Worm (Caenorhabditis elegans): Measurements from ENCODE around the gene C49A9.1.

The C49A9.1 gene

DNA sequence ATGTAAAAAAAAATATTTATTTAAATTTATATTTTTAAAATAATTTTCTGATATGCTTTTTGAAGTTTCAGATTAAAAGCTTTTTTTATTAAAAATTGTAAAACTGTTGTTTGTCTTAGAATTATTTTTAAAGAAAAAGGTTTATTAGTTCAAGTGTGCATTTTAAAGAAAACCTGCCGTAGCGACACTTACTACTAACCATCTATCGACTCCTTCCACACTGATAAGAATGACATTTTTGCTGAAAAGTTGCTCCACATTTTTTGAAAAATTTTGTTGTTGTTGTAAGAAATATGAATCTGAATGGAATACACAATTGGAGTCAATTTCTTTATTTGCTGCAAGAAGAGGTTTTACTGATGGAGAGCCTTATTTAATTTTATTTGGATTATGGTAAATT is at the start of gene C49A9.1:
C49A9.1 (plus strand) TSS at position 217 of the 400 bp plus-strand sequence.
- TF ChIP-seq skn-1 (tag; optimal IDR thresholded peaks at IDR 0.05), result no peak
- TF ChIP-seq nhr-12 (tag; optimal IDR thresholded peaks at IDR 0.05), result no peak
- TF ChIP-seq ztf-11 (tag; optimal IDR thresholded peaks at IDR 0.05), result no peak
- peak; percentile 72 for TF ChIP-seq fos-1 (tag; optimal IDR thresholded peaks at IDR 0.05)

DNA sequence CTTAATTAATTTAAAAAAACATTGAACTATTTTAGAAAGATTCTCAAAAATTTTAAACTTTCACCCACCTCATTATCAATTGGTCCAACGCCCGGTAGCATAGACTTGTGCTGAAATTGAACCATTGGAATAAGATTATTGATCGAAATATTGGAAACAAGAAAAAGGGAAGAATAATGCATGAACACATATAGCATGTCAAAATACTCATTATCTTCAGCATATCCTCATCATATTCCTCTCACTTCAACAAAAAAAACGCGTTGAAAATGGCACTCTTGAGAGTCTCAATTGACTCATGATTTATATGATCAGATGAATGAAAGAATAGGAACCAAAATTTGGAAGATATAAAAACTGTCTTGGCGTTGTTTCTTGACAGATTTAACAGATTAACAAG is 44.2 kb upstream of the C49A9.1 start, which contains the start of gene unc-77:
unc-77 (minus strand) TSS at position 101 of the 400 bp plus-strand sequence.
- TF ChIP-seq nhr-25 (tag; optimal IDR thresholded peaks at IDR 0.05), result no peak
- TF ChIP-seq ztf-4 (tag; optimal IDR thresholded peaks at IDR 0.05), result no peak
- TF ChIP-seq ama-1 (optimal IDR thresholded peaks at IDR 0.05), result no peak
- no peak for TF ChIP-seq nhr-12 (tag; optimal IDR thresholded peaks at IDR 0.05)

DNA sequence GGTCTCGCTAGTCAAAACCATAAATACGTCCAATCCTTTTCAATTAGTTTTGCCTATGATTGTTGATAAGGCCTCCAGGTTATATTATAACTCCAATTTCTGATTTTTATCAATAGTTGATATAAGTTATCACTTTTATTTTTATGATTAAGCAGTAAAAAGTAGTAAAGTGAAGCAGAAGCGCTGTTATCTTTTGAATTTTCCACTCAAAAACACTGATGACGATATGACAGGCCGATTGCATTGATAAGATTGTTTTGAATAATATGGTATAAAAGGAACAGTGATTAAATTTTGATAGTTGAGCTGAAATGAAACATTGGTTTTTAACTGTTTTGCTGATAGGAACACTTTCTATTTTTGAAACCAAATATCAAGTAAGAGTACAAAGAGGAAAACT is 42.4 kb upstream of the C49A9.1 start, which contains the start of gene asp-9:
asp-9 (plus strand) TSS at position 312 of the 400 bp plus-strand sequence.
- TF ChIP-seq fos-1 (tag; optimal IDR thresholded peaks at IDR 0.05) (peak; percentile 48), nhr-21 (tag; optimal IDR thresholded peaks at IDR 0.05) (no peak), unc-39 (tag; optimal IDR thresholded peaks at IDR 0.05) (no peak)

DNA sequence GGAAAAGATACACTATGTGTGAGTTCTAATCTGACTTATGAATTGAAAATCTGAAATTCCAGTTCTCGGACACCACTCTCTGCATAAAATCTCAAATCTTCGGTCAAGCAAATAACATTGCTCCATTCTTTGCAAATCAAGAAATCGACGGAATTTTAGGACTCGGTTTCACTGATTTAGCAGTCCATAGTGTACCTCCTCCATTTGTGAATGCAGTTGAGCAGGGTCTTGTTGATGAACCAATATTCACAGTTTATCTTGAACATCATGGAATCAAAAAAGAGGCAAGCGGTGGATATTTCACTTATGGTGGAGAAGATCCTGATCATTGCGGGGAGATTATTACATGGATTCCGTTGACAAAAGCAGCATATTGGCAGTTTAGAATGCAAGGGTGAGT is 40.8 kb upstream of the C49A9.1 start:
- TF ChIP-seq elt-3 (tag; optimal IDR thresholded peaks at IDR 0.05), result no peak

DNA sequence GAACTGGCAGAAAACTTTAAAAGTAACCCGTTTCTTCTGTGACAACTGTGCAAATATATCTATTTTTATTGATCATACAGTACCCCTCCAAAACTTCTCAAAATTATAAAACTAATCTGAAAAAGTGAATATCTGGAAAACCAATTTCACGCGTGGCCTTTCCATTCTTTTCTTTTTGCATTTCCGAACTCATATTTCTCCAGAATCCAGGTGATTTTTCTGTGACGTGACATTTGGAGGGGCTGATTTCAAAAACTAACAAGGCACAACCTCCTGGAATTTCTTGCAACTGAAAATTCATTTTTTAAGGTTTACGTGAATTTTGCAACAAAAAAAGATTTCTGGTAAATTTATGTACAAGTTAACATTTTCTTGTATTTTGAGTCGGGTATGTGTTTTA is 27.7 kb upstream of the C49A9.1 start:
- no peak for TF ChIP-seq mab-5 (tag; optimal IDR thresholded peaks at IDR 0.05)
- no peak for TF ChIP-seq ama-1 (optimal IDR thresholded peaks at IDR 0.05)
- TF ChIP-seq unc-39 (tag; optimal IDR thresholded peaks at IDR 0.05), result no peak
- TF ChIP-seq unc-55 (GFP tag; optimal IDR thresholded peaks at IDR 0.05), result no peak
- no peak for TF ChIP-seq mdl-1 (tag; optimal IDR thresholded peaks at IDR 0.05)
- TF ChIP-seq skn-1 (tag; optimal IDR thresholded peaks at IDR 0.05), result no peak
- TF ChIP-seq nhr-21 (tag; optimal IDR thresholded peaks at IDR 0.05), result no peak
- no peak for TF ChIP-seq nhr-237 (tag; optimal IDR thresholded peaks at IDR 0.05)
- no peak for TF ChIP-seq nhr-25 (tag; optimal IDR thresholded peaks at IDR 0.05)
- TF ChIP-seq lin-11 (tag; optimal IDR thresholded peaks at IDR 0.05), result no peak

DNA sequence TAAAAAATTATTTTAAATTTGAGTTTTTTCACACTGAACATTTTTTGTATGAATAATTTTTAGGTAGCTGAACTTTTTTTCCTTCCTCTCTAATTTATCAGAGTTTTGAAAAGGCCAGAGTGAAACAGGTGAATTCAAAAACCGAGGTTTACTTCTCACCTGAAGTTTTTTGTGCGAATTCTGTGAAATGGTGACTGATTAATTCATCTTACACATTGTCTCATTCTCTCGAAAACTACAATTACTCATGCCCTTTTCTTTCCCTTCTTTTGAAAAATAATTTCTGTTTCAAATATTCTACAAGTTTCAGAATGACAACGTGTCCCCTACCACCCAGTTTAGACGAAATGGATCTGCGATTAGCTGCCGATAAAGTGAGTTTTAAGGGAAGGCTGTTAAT is 26.2 kb upstream of the C49A9.1 start, which contains the start of gene tkr-2:
tkr-2 (plus strand) TSS at position 301 of the 400 bp plus-strand sequence.
- TF ChIP-seq Y55F3AM.14 (GFP tag; optimal IDR thresholded peaks at IDR 0.05), result no peak
- no peak for TF ChIP-seq ceh-16 (tag; optimal IDR thresholded peaks at IDR 0.05)
- TF ChIP-seq lin-13 (GFP tag; optimal IDR thresholded peaks at IDR 0.05), result no peak
- TF ChIP-seq nhr-10 (tag; optimal IDR thresholded peaks at IDR 0.05), result no peak
- TF ChIP-seq ZK546.5 (tag; optimal IDR thresholded peaks at IDR 0.05), result no peak
- no peak for TF ChIP-seq fos-1 (tag; optimal IDR thresholded peaks at IDR 0.05)
- TF ChIP-seq unc-39 (tag; optimal IDR thresholded peaks at IDR 0.05), result no peak
- no peak for TF ChIP-seq aly-2 (tag; optimal IDR thresholded peaks at IDR 0.05)
- no peak for TF ChIP-seq sem-4 (tag; optimal IDR thresholded peaks at IDR 0.05)
- no peak for TF ChIP-seq crh-2 (tag; optimal IDR thresholded peaks at IDR 0.05)
- TF ChIP-seq mab-5 (tag; optimal IDR thresholded peaks at IDR 0.05), result no peak
- no peak for TF ChIP-seq lin-39 (tag; optimal IDR thresholded peaks at IDR 0.05)
- TF ChIP-seq blmp-1 (tag; optimal IDR thresholded peaks at IDR 0.05; ENCODE audit: insufficient read depth), result no peak
- TF ChIP-seq nhr-25 (tag; optimal IDR thresholded peaks at IDR 0.05), result no peak
- TF ChIP-seq mdl-1 (tag; optimal IDR thresholded peaks at IDR 0.05), result no peak
- TF ChIP-seq ztf-11 (tag; optimal IDR thresholded peaks at IDR 0.05), result no peak
- TF ChIP-seq ceh-82 (tag; optimal IDR thresholded peaks at IDR 0.05), result no peak

DNA sequence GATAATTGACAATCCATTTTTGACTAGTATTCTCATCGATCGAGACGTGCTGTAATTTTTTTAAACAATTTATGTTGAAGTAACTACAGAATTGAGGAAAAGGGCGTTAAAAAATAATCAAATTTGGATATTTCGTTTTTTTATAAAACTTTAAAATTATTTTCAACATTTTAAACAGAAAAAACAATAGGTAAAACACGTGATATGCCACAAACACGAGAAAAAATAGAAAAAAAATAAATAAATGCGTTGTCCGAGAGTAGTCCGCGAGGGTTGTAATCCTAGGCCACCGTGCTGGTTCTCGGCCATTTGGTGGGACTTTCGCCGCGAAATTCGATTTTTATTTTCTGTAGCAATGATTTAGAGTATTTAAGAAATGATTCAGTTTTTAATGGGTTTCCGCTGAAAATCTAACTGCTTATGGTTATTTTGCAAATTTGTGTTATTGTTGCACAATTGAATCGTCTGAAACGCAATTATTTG is 21.7 kb upstream of the C49A9.1 start, which contains the start of gene C49A9.10:
C49A9.10 (minus strand) TSS at position 51 of the 483 bp plus-strand sequence.
- TF ChIP-seq crh-2 (tag; optimal IDR thresholded peaks at IDR 0.05) (peak; percentile 72), lin-39 (tag; optimal IDR thresholded peaks at IDR 0.05) (no peak), ceh-16 (tag; optimal IDR thresholded peaks at IDR 0.05) (no peak), nhr-21 (tag; optimal IDR thresholded peaks at IDR 0.05) (peak; percentile 69), nhr-25 (tag; optimal IDR thresholded peaks at IDR 0.05) (peak; percentile 82), nhr-11 (tag; optimal IDR thresholded peaks at IDR 0.05) (no peak), nhr-6 (tag; optimal IDR thresholded peaks at IDR 0.05) (peak; percentile 21), F13H6.1 (tag; optimal IDR thresholded peaks at IDR 0.05) (peak; percentile 90), elt-3 (tag; optimal IDR thresholded peaks at IDR 0.05) (no peak), R02D3.7 (tag; optimal IDR thresholded peaks at IDR 0.05) (peak; percentile 67), blmp-1 (tag; optimal IDR thresholded peaks at IDR 0.05; ENCODE audit: insufficient read depth) (peak; percentile 22), ama-1 (optimal IDR thresholded peaks at IDR 0.05) (no peak), ztf-1 (GFP tag; conservative IDR thresholded peaks at IDR 0.05) (no peak), lin-13 (GFP tag; optimal IDR thresholded peaks at IDR 0.05) (peak; percentile 79), gmeb-1 (tag; optimal IDR thresholded peaks at IDR 0.05) (peak; percentile 97), Y55F3AM.14 (GFP tag; optimal IDR thresholded peaks at IDR 0.05) (peak; percentile 6), sma-3 (GFP tag; optimal IDR thresholded peaks at IDR 0.05) (peak; percentile 93), mdl-1 (tag; optimal IDR thresholded peaks at IDR 0.05) (no peak), fos-1 (tag; optimal IDR thresholded peaks at IDR 0.05) (peak; percentile 42), mab-5 (tag; optimal IDR thresholded peaks at IDR 0.05) (peak; percentile 81), sma-9 (GFP tag; optimal IDR thresholded peaks at IDR 0.05) (peak; percentile 94), sma-9 (tag; optimal IDR thresholded peaks at IDR 0.05) (no peak), C34F6.9 (tag; optimal IDR thresholded peaks at IDR 0.05) (peak; percentile 87), sem-4 (tag; optimal IDR thresholded peaks at IDR 0.05) (peak; percentile 58), nhr-23 (tag; optimal IDR thresholded peaks at IDR 0.05) (no peak), lsy-2 (tag; optimal IDR thresholded peaks at IDR 0.05) (peak; percentile 83 to 90)
